Worm (Caenorhabditis elegans) whole organism, late embryonic: ENCODE data around the gene tbcb-1.

ENCODE experiments used
- F13H6.1 ChIP-seq: sonication (generic microtip); optimal IDR thresholded peaks from 2 replicates; lab custom pipeline; 2016; ENCODE audit warnings: missing genetic modification characterization, missing compliant biosample characterization
- K02D7.2 ChIP-seq: sonication (generic microtip); optimal IDR thresholded peaks from 2 replicates; lab custom pipeline; 2017; ENCODE audit warnings: mild to moderate bottlenecking, missing genetic modification characterization, missing compliant biosample characterization
- ahr-1 ChIP-seq: sonication (generic microtip); optimal IDR thresholded peaks from 2 replicates; lab custom pipeline; 2016; ENCODE audit warnings: missing genetic modification characterization, missing compliant biosample characterization
- ceh-6 ChIP-seq: fragments of 200-800 bp; sonication (Bioruptor generic); optimal IDR thresholded peaks from 2 replicates; lab custom pipeline; 2018; ENCODE audit warnings: mild to moderate bottlenecking, missing genetic modification characterization, missing compliant biosample characterization
- elt-2 ChIP-seq: sonication (generic microtip); optimal IDR thresholded peaks from 2 replicates; lab custom pipeline; 2016; ENCODE audit warnings: missing genetic modification reagents, missing genetic modification characterization, missing compliant biosample characterization
- hlh-13 ChIP-seq: fragments of 200-800 bp; sonication (Bioruptor generic); optimal IDR thresholded peaks from 2 replicates; lab custom pipeline; 2018; ENCODE audit warnings: mild to moderate bottlenecking, missing genetic modification characterization, missing compliant biosample characterization
- hlh-30 ChIP-seq: sonication (generic microtip); optimal IDR thresholded peaks from 2 replicates; lab custom pipeline; 2017; ENCODE audit warnings: antibody characterized with exemption, missing genetic modification characterization, missing compliant biosample characterization; ENCODE audit not compliant: insufficient read depth
- lim-6 ChIP-seq: sonication (generic microtip); optimal IDR thresholded peaks from 2 replicates; lab custom pipeline; 2016; ENCODE audit warnings: missing genetic modification characterization, missing compliant biosample characterization
- nfya-1 ChIP-seq: sonication (generic microtip); optimal IDR thresholded peaks from 2 replicates; lab custom pipeline; 2017; ENCODE audit warnings: missing genetic modification characterization, mild to moderate bottlenecking, missing compliant biosample characterization, antibody characterized with exemption, moderate library complexity
- nhr-11 ChIP-seq: fragments of 150-350 bp; optimal IDR thresholded peaks from 2 replicates; lab custom pipeline; 2014; ENCODE audit warnings: missing biosample characterization, missing genetic modification characterization
- pag-3 ChIP-seq: sonication (generic microtip); optimal IDR thresholded peaks from 2 replicates; lab custom pipeline; 2016; ENCODE audit warnings: missing compliant biosample characterization, missing genetic modification characterization, borderline replicate concordance
- pha-4 ChIP-seq: fragments of 150-350 bp; optimal IDR thresholded peaks from 2 replicates; lab custom pipeline; 2018; ENCODE audit warnings: missing biosample characterization, missing genetic modification reagents, missing genetic modification characterization
- pqm-1 ChIP-seq: sonication (generic microtip); optimal IDR thresholded peaks from 2 replicates; lab custom pipeline; 2016; ENCODE audit warnings: missing genetic modification characterization, missing compliant biosample characterization
- tbx-2 ChIP-seq: sonication (generic microtip); optimal IDR thresholded peaks from 2 replicates; lab custom pipeline; 2016; ENCODE audit warnings: missing genetic modification characterization, missing compliant biosample characterization

DNA sequence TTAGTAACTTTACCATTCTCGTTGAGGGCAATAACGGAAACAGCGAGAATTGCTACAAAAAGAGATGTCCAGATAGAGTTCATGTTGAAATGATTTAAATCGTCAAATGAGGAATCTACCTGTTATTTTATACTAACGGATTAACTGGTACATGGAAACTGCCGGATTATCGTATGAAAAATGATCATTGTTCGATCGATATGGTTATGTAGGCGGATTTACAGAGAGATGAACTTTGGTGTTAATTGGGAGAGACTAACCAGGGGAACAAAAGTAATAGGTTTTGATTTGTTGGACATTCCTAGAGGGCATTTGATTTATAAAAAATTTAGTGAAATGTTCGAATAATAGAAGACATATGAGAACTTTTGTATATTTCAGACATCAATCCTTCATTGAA, 19.9 kb downstream of the tbcb-1 start, which contains the start of gene spig-9:
- no peak for TF ChIP-seq elt-2 (tag; lab: Kevin White, UChicago)
- no peak for TF ChIP-seq pqm-1 (tag; lab: Kevin White, UChicago)
- no peak for TF ChIP-seq hlh-13 (GFP tag; lab: Kevin White, UChicago)
- no peak for TF ChIP-seq F13H6.1 (tag; lab: Kevin White, UChicago)
- TF ChIP-seq pag-3 (tag; lab: Kevin White, UChicago), result no peak
- TF ChIP-seq nhr-11 (tag; lab: Kevin White, UChicago), result no peak
- TF ChIP-seq ahr-1 (tag; lab: Kevin White, UChicago), result no peak
- TF ChIP-seq pha-4 (tag; lab: Kevin White, UChicago), result no peak
- TF ChIP-seq ceh-6 (GFP tag; lab: Kevin White, UChicago), result no peak
- TF ChIP-seq lim-6 (tag; lab: Kevin White, UChicago), result no peak
- no peak for TF ChIP-seq tbx-2 (tag; lab: Kevin White, UChicago)
- no peak for TF ChIP-seq hlh-30 (tag; lab: Kevin White, UChicago)
- TF ChIP-seq K02D7.2 (tag; lab: Kevin White, UChicago), result no peak
- no peak for TF ChIP-seq nfya-1
